Worm (Caenorhabditis elegans) whole organism, L2 larva: ENCODE measurements around the gene F47B8.18.

Experiments used
- alr-1 ChIP-seq: fragments of 150-350 bp; optimal IDR thresholded peaks from 2 replicates; lab custom pipeline; 2014; ENCODE audit warnings: missing biosample characterization, missing genetic modification characterization
- ama-1 ChIP-seq: fragments of 150-350 bp; optimal IDR thresholded peaks from 2 replicates; lab custom pipeline; 2018; ENCODE audit warnings: inconsistent platforms
- nhr-129 ChIP-seq: fragments of 150-350 bp; optimal IDR thresholded peaks from 2 replicates; lab custom pipeline; 2014; ENCODE audit warnings: missing biosample characterization, missing genetic modification characterization
- nhr-25 ChIP-seq: fragments of 150-350 bp; sonication (generic microtip); optimal IDR thresholded peaks from 3 replicates; lab custom pipeline; 2014; ENCODE audit warnings: missing biosample characterization, missing genetic modification characterization
- sma-3 ChIP-seq: sonication (generic microtip); optimal IDR thresholded peaks from 2 replicates; lab custom pipeline; 2016; ENCODE audit warnings: missing genetic modification reagents, missing genetic modification characterization, missing compliant biosample characterization
- unc-55 ChIP-seq: fragments of 150-350 bp; sonication (generic microtip); optimal IDR thresholded peaks from 3 replicates; lab custom pipeline; 2014; ENCODE audit warnings: missing biosample characterization, missing genetic modification reagents, missing genetic modification characterization

- no peak for TF ChIP-seq nhr-129 (tag; lab: Kevin White, UChicago)
- no peak for TF ChIP-seq unc-55 (GFP tag; lab: Kevin White, UChicago)
- TF ChIP-seq ama-1 (lab: Kevin White, UChicago) = no peak
- no peak for TF ChIP-seq sma-3
- TF ChIP-seq nhr-25 (tag; lab: Kevin White, UChicago) = no peak
- TF ChIP-seq alr-1 = no peak
These were observed 39.5 kb upstream of the F47B8.18 start for ce11 chrV:14364586-14365248.
